Fruit fly (Drosophila melanogaster): ENCODE data around the gene TfIIEbeta.

DNA sequence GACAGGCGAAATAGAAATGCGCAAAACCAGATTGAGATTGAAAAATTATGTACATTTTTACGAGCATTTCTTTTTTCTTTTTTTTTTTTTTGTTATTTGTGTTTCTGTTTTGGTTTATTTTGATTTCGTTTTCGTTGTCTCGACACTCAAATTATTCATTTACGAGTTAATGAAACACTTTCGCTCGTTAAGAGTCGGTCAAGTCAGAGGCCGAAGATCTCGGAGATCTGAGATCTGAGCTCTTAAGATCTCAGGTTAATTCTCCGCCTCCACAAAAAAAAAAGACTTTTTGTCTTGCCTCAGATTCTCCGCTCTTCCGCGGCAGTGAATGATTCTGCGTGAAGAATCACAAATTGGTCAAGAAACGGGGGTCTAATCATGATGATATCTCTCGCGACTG lies 21.0 kb upstream of the TfIIEbeta start:
- TF ChIP-seq D1 (tag; optimal IDR thresholded peaks at IDR 0.05) (no peak), CG12605 (GFP tag; IDR thresholded peaks at IDR 0.05) (no peak), CG8159 (tag; optimal IDR thresholded peaks at IDR 0.05) (no peak), Snoo (tag; optimal IDR thresholded peaks at IDR 0.05) (no peak), CG14655 (GFP tag; optimal IDR thresholded peaks at IDR 0.05) (no peak), rn (GFP tag; IDR thresholded peaks at IDR 0.05) (no peak), CG32121 (GFP tag; IDR thresholded peaks at IDR 0.05) (no peak), CG13204 (GFP tag; optimal IDR thresholded peaks at IDR 0.05) (no peak), CG10348 (GFP tag; IDR thresholded peaks at IDR 0.05) (no peak)
